Worm (Caenorhabditis elegans) whole organism, L4 larva: Measurements from ENCODE around the gene Y45G5AM.3.

Experiments
- F37D6.2 ChIP-seq: sonication (generic microtip); optimal IDR thresholded peaks from 2 replicates; lab custom pipeline; 2016; ENCODE audit warnings: mild to moderate bottlenecking, missing genetic modification characterization, missing compliant biosample characterization
- F49E8.2 ChIP-seq: sonication (generic microtip); optimal IDR thresholded peaks from 2 replicates; lab custom pipeline; 2016; ENCODE audit warnings: missing compliant biosample characterization, mild to moderate bottlenecking, missing genetic modification characterization, borderline replicate concordance
- R02D3.7 ChIP-seq: fragments of 150-350 bp; sonication (generic microtip); optimal IDR thresholded peaks from 3 replicates; lab custom pipeline; 2014; ENCODE audit warnings: missing biosample characterization, missing genetic modification characterization
- Y48G9A.11 ChIP-seq: fragments of 200-800 bp; sonication (Bioruptor generic); IDR thresholded peaks from 2 replicates; pipeline ENCODE4 v1.3.6; 2022; ENCODE audit warnings: missing genetic modification reagents, missing genetic modification characterization, missing compliant biosample characterization
- ZK546.5 ChIP-seq, 2 experiments: sonication (generic microtip); optimal IDR thresholded peaks; 2 replicates each; lab custom pipeline; 2017; ENCODE audit warnings: missing biosample characterization in 2 of 2, missing genetic modification characterization in 2 of 2
- aha-1 ChIP-seq: fragments of 150-350 bp; peaks from one replicate; lab custom pipeline; 2014; ENCODE audit warnings: missing biosample characterization, missing genetic modification characterization
- attf-4 ChIP-seq: sonication (generic microtip); optimal IDR thresholded peaks from 3 replicates; lab custom pipeline; 2017; ENCODE audit warnings: missing biosample characterization, missing genetic modification characterization
- ceh-28 ChIP-seq: fragments of 150-350 bp; optimal IDR thresholded peaks from 2 replicates; lab custom pipeline; 2014; ENCODE audit warnings: missing biosample characterization, missing genetic modification reagents, missing genetic modification characterization
- ceh-82 ChIP-seq: sonication (generic microtip); optimal IDR thresholded peaks from 2 replicates; lab custom pipeline; 2017; ENCODE audit warnings: missing biosample characterization, missing genetic modification characterization
- ces-1 ChIP-seq: fragments of 150-350 bp; sonication (generic microtip); optimal IDR thresholded peaks from 4 replicates; lab custom pipeline; 2014; ENCODE audit warnings: missing biosample characterization, missing genetic modification reagents, missing genetic modification characterization
- daf-16 ChIP-seq, 3 experiments: sonication (generic microtip); optimal IDR thresholded peaks; 2 replicates each; lab custom pipeline; 2016 to 2017; ENCODE audit warnings: missing genetic modification characterization in 3 of 3, missing genetic modification reagents in 3 of 3, mild to moderate bottlenecking in 2 of 3, missing compliant biosample characterization in 2 of 3, missing biosample characterization in 1 of 3, moderate library complexity in 1 of 3
- daf-19 ChIP-seq: fragments of 200-800 bp; sonication (Bioruptor generic); conservative IDR thresholded peaks from 2 replicates; pipeline ENCODE4 v1.3.6; 2022; ENCODE audit warnings: missing genetic modification characterization, missing compliant biosample characterization
- hif-1 ChIP-seq, 2 experiments: sonication (generic microtip); optimal IDR thresholded peaks; 2 replicates each; lab custom pipeline; 2016 to 2017; ENCODE audit warnings: missing compliant biosample characterization in 2 of 2, missing genetic modification characterization in 2 of 2, missing genetic modification reagents in 2 of 2, missing genotype in 2 of 2, mild to moderate bottlenecking in 1 of 2
- hmg-1.1 ChIP-seq: fragments of 200-800 bp; sonication (Bioruptor generic); IDR thresholded peaks from 2 replicates; pipeline ENCODE4 v1.3.6; 2022; ENCODE audit warnings: missing genetic modification reagents, missing genetic modification characterization, missing compliant biosample characterization
- jun-1 ChIP-seq: fragments of 150-350 bp; optimal IDR thresholded peaks from 2 replicates; lab custom pipeline; 2014; ENCODE audit warnings: missing biosample characterization, missing genetic modification reagents, missing genetic modification characterization
- lin-1 ChIP-seq: fragments of 200-800 bp; sonication (Bioruptor generic); IDR thresholded peaks from 2 replicates; pipeline ENCODE4 v1.3.6; 2022; ENCODE audit warnings: missing genetic modification reagents, missing genetic modification characterization, missing compliant biosample characterization
- lin-13 ChIP-seq: fragments of 150-350 bp; optimal IDR thresholded peaks from 2 replicates; lab custom pipeline; 2014; ENCODE audit warnings: missing biosample characterization, missing genetic modification reagents, missing genetic modification characterization
- lin-38 ChIP-seq: fragments of 200-800 bp; sonication (Bioruptor generic); IDR thresholded peaks from 2 replicates; pipeline ENCODE4 v1.3.6; 2022; ENCODE audit warnings: missing genetic modification reagents, missing genetic modification characterization, missing compliant biosample characterization
- madf-9 ChIP-seq: fragments of 200-800 bp; sonication (Bioruptor generic); conservative IDR thresholded peaks from 2 replicates; pipeline ENCODE4 v1.3.6; 2022; ENCODE audit warnings: missing genetic modification reagents, missing genetic modification characterization, missing compliant biosample characterization
- mdt-29 ChIP-seq: fragments of 200-800 bp; sonication (Bioruptor generic); IDR thresholded peaks from 2 replicates; pipeline ENCODE4 v1.3.6; 2022; ENCODE audit warnings: missing genetic modification reagents, missing genetic modification characterization, missing compliant biosample characterization
- mxl-3 ChIP-seq: fragments of 200-800 bp; sonication (Bioruptor generic); optimal IDR thresholded peaks from 2 replicates; lab custom pipeline; 2018; ENCODE audit warnings: mild to moderate bottlenecking, missing genetic modification characterization, missing compliant biosample characterization
- nhr-237 ChIP-seq: sonication (generic microtip); optimal IDR thresholded peaks from 2 replicates; lab custom pipeline; 2017; ENCODE audit warnings: missing biosample characterization, missing genetic modification characterization
- nhr-41 ChIP-seq: fragments of 200-800 bp; sonication (Bioruptor generic); IDR thresholded peaks from 2 replicates; pipeline ENCODE4 v1.3.6; 2022; ENCODE audit warnings: missing genetic modification reagents, missing genetic modification characterization, missing compliant biosample characterization
- nhr-48 ChIP-seq: sonication (generic microtip); optimal IDR thresholded peaks from 2 replicates; lab custom pipeline; 2016; ENCODE audit warnings: mild to moderate bottlenecking, missing genetic modification characterization, missing compliant biosample characterization
- nhr-76 ChIP-seq: fragments of 150-350 bp; optimal IDR thresholded peaks from 2 replicates; lab custom pipeline; 2014; ENCODE audit warnings: missing biosample characterization, missing genetic modification characterization
- rbr-2 ChIP-seq: sonication (generic microtip); optimal IDR thresholded peaks from 2 replicates; lab custom pipeline; 2016; ENCODE audit warnings: missing genotype, missing genetic modification characterization, missing compliant biosample characterization
- set-16 ChIP-seq: fragments of 200-800 bp; sonication (Bioruptor generic); IDR thresholded peaks from 2 replicates; pipeline ENCODE4 v1.3.6; 2022; ENCODE audit warnings: missing genetic modification reagents, missing genetic modification characterization, missing compliant biosample characterization
- snpc-1.2 ChIP-seq: fragments of 200-800 bp; sonication (Bioruptor generic); IDR thresholded peaks from 2 replicates; pipeline ENCODE4 v1.3.6; 2022; ENCODE audit warnings: missing genetic modification reagents, missing genetic modification characterization, missing compliant biosample characterization
- unc-130 ChIP-seq: sonication (generic microtip); optimal IDR thresholded peaks from 2 replicates; lab custom pipeline; 2016; ENCODE audit warnings: missing genetic modification reagents, missing genetic modification characterization, missing compliant biosample characterization
- unc-62 ChIP-seq, 3 experiments: fragments of 150-350 bp in 1 of 3; sonication (generic microtip); optimal IDR thresholded peaks in 2 of 3; peaks in 1 of 3; 1 replicate in 1 of 3; 2 replicates in 2 of 3; lab custom pipeline; 2014 to 2017; ENCODE audit warnings: missing biosample characterization in 3 of 3, missing genetic modification characterization in 3 of 3, missing genetic modification reagents in 3 of 3, missing genotype in 1 of 3
- zag-1 ChIP-seq: fragments of 150-350 bp; optimal IDR thresholded peaks from 2 replicates; lab custom pipeline; 2014; ENCODE audit warnings: missing biosample characterization, missing genetic modification characterization

Y45G5AM.3 gene

ce11 chrV:4168045-4168444 is 3.7 kb downstream of the Y45G5AM.3 start:
- TF ChIP-seq jun-1 (tag; lab: Kevin White, UChicago), result no peak
- TF ChIP-seq daf-16 (GFP tag; optimal IDR thresholded peaks at IDR 0.05; lab: Kevin White, UChicago), result no peak
- TF ChIP-seq daf-16 (tag; optimal IDR thresholded peaks at IDR 0.05; lab: Kevin White, UChicago), result no peak
- TF ChIP-seq rbr-2, result no peak
- TF ChIP-seq nhr-237 (tag; lab: Kevin White, UChicago), result no peak
- no peak for TF ChIP-seq set-16
- TF ChIP-seq ceh-82 (tag; lab: Kevin White, UChicago), result no peak
- no peak for TF ChIP-seq nhr-48 (tag; lab: Kevin White, UChicago)
- TF ChIP-seq nhr-76 (tag; lab: Kevin White, UChicago), result no peak

ce11 chrV:4169658-4170057 is 5.3 kb downstream of the Y45G5AM.3 start:
- TF ChIP-seq lin-38 (GFP tag; lab: Robert Waterston, UW), result peak; percentile 83
- TF ChIP-seq mxl-3 (GFP tag; lab: Kevin White, UChicago), result no peak
- TF ChIP-seq, all 104 proteins: peak for 1

ce11 chrV:4170138-4170537 is 5.8 kb downstream of the Y45G5AM.3 start, which contains the start of gene Y45G5AM.7:
Y45G5AM.7 (minus strand) TSS chrV:4170238.
- TF ChIP-seq F37D6.2 (tag; lab: Kevin White, UChicago) (no peak), nhr-41 (no peak), madf-9 (GFP tag; lab: Robert Waterston, UW) (no peak), R02D3.7 (tag; lab: Kevin White, UChicago) (no peak), lin-1 (GFP tag; lab: Robert Waterston, UW) (no peak), mdt-29 (GFP tag; lab: Robert Waterston, UW) (no peak), zag-1 (no peak), ces-1 (GFP tag; lab: Kevin White, UChicago) (no peak), attf-4 (tag; lab: Kevin White, UChicago) (no peak), nhr-237 (tag; lab: Kevin White, UChicago) (no peak), unc-62 (GFP tag; optimal IDR thresholded peaks at IDR 0.05 in 1 of 2; lab: Kevin White, UChicago) (no peak), unc-62 (tag; optimal IDR thresholded peaks at IDR 0.05; lab: Kevin White, UChicago) (no peak), ZK546.5 (tag; optimal IDR thresholded peaks at IDR 0.05; lab: Kevin White, UChicago) (no peak), ceh-28 (tag; lab: Kevin White, UChicago) (no peak), hmg-1.1 (no peak)
- TF ChIP-seq, all 104 proteins: peak for 0

- TF ChIP-seq Y48G9A.11 (GFP tag; lab: Robert Waterston, UW) (peak; percentile 55; the same call in 1 of the 2 replicates), snpc-1.2 (peak; percentile 56; the same call in 1 of the 2 replicates), lin-38 (GFP tag; lab: Robert Waterston, UW) (peak; percentile 81), unc-130 (GFP tag; lab: Kevin White, UChicago) (peak; percentile 90), daf-19 (GFP tag; lab: Robert Waterston, UW) (no peak), hif-1 (tag; optimal IDR thresholded peaks at IDR 0.05; lab: Kevin White, UChicago) (no peak), mdt-29 (GFP tag; lab: Robert Waterston, UW) (0 out of 2 replicates have a peak, but pooled peaks have one; percentile 15), F49E8.2 (tag; lab: Kevin White, UChicago) (peak; percentile 93)
Measured at ce11 chrV:4175624-4176023, 11.3 kb downstream of the Y45G5AM.3 start, which contains the start of the genes coh-4 and pid-5. coh-4 (minus strand) TSS chrV:4175640. pid-5 (plus strand) TSS chrV:4175882.

ce11 chrV:4181272-4181671 is 16.9 kb downstream of the Y45G5AM.3 start:
- TF ChIP-seq lin-13, result no peak
- peak; percentile 98 for TF ChIP-seq aha-1
